Worm (Caenorhabditis elegans): ENCODE measurements around the gene M03A1.8.
A peak's percentile ranks its signal among the peaks of the same experiment; 100 is the strongest.

The M03A1.8 gene

DNA sequence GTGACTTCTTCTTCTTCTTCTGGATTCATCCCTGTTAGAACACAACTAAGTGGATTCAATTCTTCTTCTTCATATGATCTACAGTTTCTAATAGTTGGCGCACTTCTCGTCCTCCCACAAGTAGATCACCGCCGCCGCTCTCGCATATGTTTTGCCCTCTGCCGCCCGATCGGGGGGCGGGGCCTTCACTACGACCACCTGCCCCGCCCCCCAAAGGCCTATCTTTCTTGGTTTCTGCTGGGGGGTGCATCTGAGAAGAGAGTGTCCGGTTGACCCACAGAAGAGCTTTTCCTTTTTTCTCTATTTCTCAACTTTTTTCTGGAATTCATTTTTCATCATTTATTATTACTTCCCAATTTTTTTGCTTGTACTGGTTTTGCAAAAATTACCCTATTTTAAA lies 11.0 kb downstream of the M03A1.8 start:
- TF ChIP-seq ceh-16 (tag; optimal IDR thresholded peaks at IDR 0.05) (no peak), nhr-77 (tag; optimal IDR thresholded peaks at IDR 0.05) (no peak), ZK546.5 (tag; optimal IDR thresholded peaks at IDR 0.05) (no peak), unc-39 (tag; optimal IDR thresholded peaks at IDR 0.05) (no peak), elt-1 (tag; optimal IDR thresholded peaks at IDR 0.05) (no peak), unc-55 (GFP tag; optimal IDR thresholded peaks at IDR 0.05) (no peak), crh-2 (tag; optimal IDR thresholded peaks at IDR 0.05) (no peak), nhr-21 (tag; optimal IDR thresholded peaks at IDR 0.05) (no peak), ztf-11 (tag; optimal IDR thresholded peaks at IDR 0.05) (no peak), sma-9 (GFP tag; optimal IDR thresholded peaks at IDR 0.05) (no peak), sma-9 (tag; optimal IDR thresholded peaks at IDR 0.05) (no peak), peb-1 (tag; optimal IDR thresholded peaks at IDR 0.05) (no peak), lin-39 (tag; optimal IDR thresholded peaks at IDR 0.05) (no peak), snpc-4 (tag; optimal IDR thresholded peaks at IDR 0.05) (no peak), dmd-4 (tag; optimal IDR thresholded peaks at IDR 0.05) (no peak), R02D3.7 (tag; optimal IDR thresholded peaks at IDR 0.05) (no peak), skn-1 (tag; optimal IDR thresholded peaks at IDR 0.05) (no peak), mbf-1 (tag; optimal IDR thresholded peaks at IDR 0.05) (no peak), elt-3 (tag; optimal IDR thresholded peaks at IDR 0.05) (no peak)

ce11 chrII:4571868-4572267 lies 11.7 kb downstream of the M03A1.8 start, which contains the start of gene vab-1:
Gene vab-1 (plus strand): TSS chrII:4572000.
- TF ChIP-seq nhr-12 (tag; optimal IDR thresholded peaks at IDR 0.05) (no peak), R02D3.7 (tag; optimal IDR thresholded peaks at IDR 0.05) (no peak)

ce11 chrII:4572579-4572978 lies 12.4 kb downstream of the M03A1.8 start:
- TF ChIP-seq aly-2 (tag; optimal IDR thresholded peaks at IDR 0.05) (no peak), elt-1 (tag; optimal IDR thresholded peaks at IDR 0.05) (no peak), sma-3 (GFP tag; optimal IDR thresholded peaks at IDR 0.05) (no peak), ztf-1 (GFP tag; conservative IDR thresholded peaks at IDR 0.05) (no peak), ZK546.5 (tag; optimal IDR thresholded peaks at IDR 0.05) (no peak), unc-62 (GFP tag; optimal IDR thresholded peaks at IDR 0.05) (no peak), skn-1 (tag; optimal IDR thresholded peaks at IDR 0.05) (no peak), blmp-1 (tag; optimal IDR thresholded peaks at IDR 0.05; ENCODE audit: insufficient read depth) (no peak), nhr-129 (tag; optimal IDR thresholded peaks at IDR 0.05) (no peak), nhr-6 (tag; optimal IDR thresholded peaks at IDR 0.05) (no peak), nhr-21 (tag; optimal IDR thresholded peaks at IDR 0.05) (no peak), nhr-25 (tag; optimal IDR thresholded peaks at IDR 0.05) (no peak), C34F6.9 (tag; optimal IDR thresholded peaks at IDR 0.05) (no peak), lin-11 (tag; optimal IDR thresholded peaks at IDR 0.05) (no peak), unc-55 (GFP tag; optimal IDR thresholded peaks at IDR 0.05) (no peak), dmd-4 (tag; optimal IDR thresholded peaks at IDR 0.05) (no peak), R02D3.7 (tag; optimal IDR thresholded peaks at IDR 0.05) (no peak), lsy-2 (tag; optimal IDR thresholded peaks at IDR 0.05) (no peak), zag-1 (tag; optimal IDR thresholded peaks at IDR 0.05) (no peak)

ce11 chrII:4573084-4573483 lies 12.9 kb downstream of the M03A1.8 start:
- no peak for TF ChIP-seq mdl-1 (tag; optimal IDR thresholded peaks at IDR 0.05)
- TF ChIP-seq ceh-16 (tag; optimal IDR thresholded peaks at IDR 0.05): peak; percentile 49
- TF ChIP-seq elt-1 (tag; optimal IDR thresholded peaks at IDR 0.05): peak; percentile 64

- no peak for TF ChIP-seq ama-1 (optimal IDR thresholded peaks at IDR 0.05)
Observed at ce11 chrII:4574658-4575057, 14.5 kb downstream of the M03A1.8 start.

DNA sequence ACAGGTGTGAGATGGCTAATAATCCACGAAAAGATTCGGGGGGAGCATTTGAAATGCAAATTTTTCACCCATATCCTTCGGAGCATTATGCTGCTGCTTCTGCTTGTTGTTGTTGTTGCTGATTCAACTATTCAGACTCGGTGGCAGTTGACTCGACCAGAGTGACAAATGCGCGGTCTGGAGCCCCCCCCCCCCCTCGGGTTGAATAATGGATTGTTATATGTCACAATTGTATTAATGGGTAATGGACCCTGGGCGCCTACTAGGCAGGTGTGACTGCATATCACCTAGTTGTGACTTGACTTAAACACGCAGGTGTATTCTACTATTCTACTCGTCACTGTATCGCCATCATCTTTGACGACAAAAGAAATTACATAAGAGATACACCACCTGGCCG lies 15.4 kb downstream of the M03A1.8 start:
- TF ChIP-seq nhr-6 (tag; optimal IDR thresholded peaks at IDR 0.05) (no peak), unc-55 (GFP tag; optimal IDR thresholded peaks at IDR 0.05) (no peak), gmeb-1 (tag; optimal IDR thresholded peaks at IDR 0.05) (no peak), mab-5 (tag; optimal IDR thresholded peaks at IDR 0.05) (peak; percentile 69), lsy-2 (tag; optimal IDR thresholded peaks at IDR 0.05) (no peak), fos-1 (tag; optimal IDR thresholded peaks at IDR 0.05) (no peak)

Measured in whole organism, L2 larva.